Worm (Caenorhabditis elegans) whole organism, late embryonic: ENCODE measurements around the gene F26F2.5.

ENCODE experiments used
- C08G9.2 ChIP-seq: sonication (generic microtip); optimal IDR thresholded peaks from 2 replicates; lab custom pipeline; 2016; ENCODE audit warnings: mild to moderate bottlenecking, missing genetic modification characterization, moderate library complexity, missing compliant biosample characterization
- K02D7.2 ChIP-seq: sonication (generic microtip); optimal IDR thresholded peaks from 2 replicates; lab custom pipeline; 2017; ENCODE audit warnings: mild to moderate bottlenecking, missing genetic modification characterization, missing compliant biosample characterization
- T23F11.4 ChIP-seq: fragments of 200-800 bp; sonication (Bioruptor generic); optimal IDR thresholded peaks from 2 replicates; lab custom pipeline; 2018; ENCODE audit warnings: mild to moderate bottlenecking, missing genetic modification characterization, missing compliant biosample characterization
- Y22D7AL.16 ChIP-seq: sonication (generic microtip); optimal IDR thresholded peaks from 2 replicates; lab custom pipeline; 2016; ENCODE audit warnings: missing genetic modification characterization, missing compliant biosample characterization
- ahr-1 ChIP-seq: sonication (generic microtip); optimal IDR thresholded peaks from 2 replicates; lab custom pipeline; 2016; ENCODE audit warnings: missing genetic modification characterization, missing compliant biosample characterization
- ama-1 ChIP-seq: fragments of 150-350 bp; optimal IDR thresholded peaks from 2 replicates; lab custom pipeline; 2014
- ceh-18 ChIP-seq: sonication (generic microtip); optimal IDR thresholded peaks from 2 replicates; lab custom pipeline; 2016; ENCODE audit warnings: missing genetic modification characterization, missing compliant biosample characterization
- ceh-24 ChIP-seq: sonication (generic microtip); optimal IDR thresholded peaks from 2 replicates; lab custom pipeline; 2016; ENCODE audit warnings: mild to moderate bottlenecking, missing genetic modification characterization, missing compliant biosample characterization
- ceh-31 ChIP-seq: sonication (generic microtip); optimal IDR thresholded peaks from 2 replicates; lab custom pipeline; 2016; ENCODE audit warnings: missing genetic modification characterization, missing compliant biosample characterization
- ceh-34 ChIP-seq: sonication (generic microtip); optimal IDR thresholded peaks from 2 replicates; lab custom pipeline; 2016; ENCODE audit warnings: mild to moderate bottlenecking, missing genetic modification characterization, missing compliant biosample characterization
- ceh-45 ChIP-seq: fragments of 200-800 bp; sonication (Bioruptor generic); IDR thresholded peaks from 2 replicates; pipeline ENCODE4 v1.3.6; 2022; ENCODE audit warnings: missing genetic modification reagents, missing genetic modification characterization, missing compliant biosample characterization
- ceh-48 ChIP-seq: sonication (generic microtip); optimal IDR thresholded peaks from 2 replicates; lab custom pipeline; 2016; ENCODE audit warnings: missing genetic modification characterization, inconsistent platforms, missing compliant biosample characterization
- ceh-6 ChIP-seq: fragments of 200-800 bp; sonication (Bioruptor generic); optimal IDR thresholded peaks from 2 replicates; lab custom pipeline; 2018; ENCODE audit warnings: mild to moderate bottlenecking, missing genetic modification characterization, missing compliant biosample characterization
- ceh-9 ChIP-seq: sonication (generic microtip); optimal IDR thresholded peaks from 2 replicates; lab custom pipeline; 2016; ENCODE audit warnings: mild to moderate bottlenecking, missing genetic modification characterization, inconsistent platforms, missing compliant biosample characterization
- elt-2 ChIP-seq: sonication (generic microtip); optimal IDR thresholded peaks from 2 replicates; lab custom pipeline; 2016; ENCODE audit warnings: missing genetic modification reagents, missing genetic modification characterization, missing compliant biosample characterization
- elt-4 ChIP-seq: sonication (generic microtip); optimal IDR thresholded peaks from 2 replicates; lab custom pipeline; 2016; ENCODE audit warnings: missing genetic modification characterization, missing compliant biosample characterization
- ets-4 ChIP-seq: sonication (generic microtip); optimal IDR thresholded peaks from 2 replicates; lab custom pipeline; 2016; ENCODE audit warnings: missing genetic modification characterization, missing compliant biosample characterization
- eyg-1 ChIP-seq: sonication (generic microtip); optimal IDR thresholded peaks from 2 replicates; lab custom pipeline; 2016; ENCODE audit warnings: missing genotype, missing genetic modification characterization, missing compliant biosample characterization
- fax-1 ChIP-seq: sonication (generic microtip); optimal IDR thresholded peaks from 2 replicates; lab custom pipeline; 2016; ENCODE audit warnings: missing genotype, missing genetic modification characterization, missing compliant biosample characterization
- fkh-10 ChIP-seq: fragments of 150-350 bp; optimal IDR thresholded peaks from 2 replicates; lab custom pipeline; 2014; ENCODE audit warnings: missing biosample characterization, missing genetic modification reagents, missing genetic modification characterization
- gmeb-2 ChIP-seq: sonication (generic microtip); optimal IDR thresholded peaks from 2 replicates; lab custom pipeline; 2016; ENCODE audit warnings: missing genetic modification characterization, inconsistent platforms, missing compliant biosample characterization
- hlh-15 ChIP-seq: sonication (generic microtip); optimal IDR thresholded peaks from 2 replicates; lab custom pipeline; 2016; ENCODE audit warnings: missing genetic modification characterization, missing compliant biosample characterization
- hlh-30 ChIP-seq: sonication (generic microtip); optimal IDR thresholded peaks from 2 replicates; lab custom pipeline; 2017; ENCODE audit warnings: antibody characterized with exemption, missing genetic modification characterization, missing compliant biosample characterization; ENCODE audit not compliant: insufficient read depth
- lin-11 ChIP-seq: fragments of 200-800 bp; sonication (Bioruptor generic); optimal IDR thresholded peaks from 2 replicates; lab custom pipeline; 2018; ENCODE audit warnings: mild to moderate bottlenecking, missing genetic modification characterization, missing compliant biosample characterization
- madf-2 ChIP-seq: sonication (generic microtip); optimal IDR thresholded peaks from 2 replicates; lab custom pipeline; 2017; ENCODE audit warnings: missing genetic modification characterization, missing compliant biosample characterization
- nhr-11 ChIP-seq: fragments of 150-350 bp; optimal IDR thresholded peaks from 2 replicates; lab custom pipeline; 2014; ENCODE audit warnings: missing biosample characterization, missing genetic modification characterization
- npax-4 ChIP-seq: sonication (generic microtip); optimal IDR thresholded peaks from 2 replicates; lab custom pipeline; 2016; ENCODE audit warnings: missing genetic modification characterization, missing compliant biosample characterization
- odd-2 ChIP-seq: sonication (generic microtip); optimal IDR thresholded peaks from 2 replicates; lab custom pipeline; 2017; ENCODE audit warnings: antibody characterized with exemption, mild to moderate bottlenecking, missing genetic modification characterization, missing compliant biosample characterization
- pha-2 ChIP-seq: sonication (generic microtip); optimal IDR thresholded peaks from 2 replicates; lab custom pipeline; 2017; ENCODE audit warnings: mild to moderate bottlenecking, missing genetic modification characterization, missing compliant biosample characterization
- pros-1 ChIP-seq: fragments of 150-350 bp; optimal IDR thresholded peaks from 2 replicates; lab custom pipeline; 2014; ENCODE audit warnings: missing biosample characterization, missing genetic modification reagents, missing genetic modification characterization
- ref-2 ChIP-seq: sonication (generic microtip); optimal IDR thresholded peaks from 2 replicates; lab custom pipeline; 2016; ENCODE audit warnings: missing genetic modification characterization, missing compliant biosample characterization
- rnt-1 ChIP-seq: sonication (generic microtip); optimal IDR thresholded peaks from 2 replicates; lab custom pipeline; 2016; ENCODE audit warnings: missing genetic modification characterization, missing compliant biosample characterization
- unc-3 ChIP-seq, 2 experiments: fragments of 200-800 bp in 1 of 2; sonication (Bioruptor generic) in 1 of 2; sonication (generic microtip) in 1 of 2; conservative IDR thresholded peaks in 1 of 2; optimal IDR thresholded peaks in 1 of 2; 2 replicates each; pipeline versions ENCODE4 v1.3.6 to Lab custom; 2016 to 2022; ENCODE audit warnings: missing compliant biosample characterization in 2 of 2, missing genetic modification characterization in 2 of 2, missing genetic modification reagents in 1 of 2
- unc-55 ChIP-seq: sonication (generic microtip); optimal IDR thresholded peaks from 2 replicates; lab custom pipeline; 2017; ENCODE audit warnings: missing biosample characterization, missing genetic modification reagents, missing genetic modification characterization

The F26F2.5 gene

ce11 chrV:20597076-20597475, 23.6 kb downstream of the F26F2.5 start, which contains the start of gene F46B3.1 (continued):
- TF ChIP-seq ceh-45 (no peak), Y22D7AL.16 (tag; lab: Kevin White, UChicago) (no peak)

- TF ChIP-seq npax-4 (no peak), ceh-24 (tag; lab: Kevin White, UChicago) (no peak), ceh-31 (tag; lab: Kevin White, UChicago) (no peak), T23F11.4 (GFP tag; lab: Kevin White, UChicago) (no peak), fax-1 (tag; lab: Kevin White, UChicago) (no peak)
Measured at ce11 chrV:20599795-20600194, 26.3 kb downstream of the F26F2.5 start, which contains the start of gene col-163. TSS of gene col-163 (plus strand) at chrV:20600095.

- TF ChIP-seq elt-4 (tag; lab: Kevin White, UChicago) (peak; percentile 87), fax-1 (tag; lab: Kevin White, UChicago) (no peak), ceh-31 (tag; lab: Kevin White, UChicago) (peak; percentile 7)
Measured at ce11 chrV:20600704-20601103, 27.2 kb downstream of the F26F2.5 start.

ce11 chrV:20603014-20603413, 29.5 kb downstream of the F26F2.5 start, which contains the start of gene ttr-11:
TSS of gene ttr-11 (plus strand) at chrV:20603314.
- TF ChIP-seq hlh-15 (tag; lab: Kevin White, UChicago) (no peak), pha-2 (tag; lab: Kevin White, UChicago) (no peak), lin-11 (tag; lab: Kevin White, UChicago) (no peak), elt-2 (tag; lab: Kevin White, UChicago) (no peak), ets-4 (no peak), hlh-30 (tag; lab: Kevin White, UChicago) (no peak), ceh-48 (no peak), K02D7.2 (tag; lab: Kevin White, UChicago) (no peak)

ce11 chrV:20604606-20605155, 31.2 kb downstream of the F26F2.5 start, which contains the start of gene ttr-57:
TSS of gene ttr-57 (plus strand) at chrV:20605105.
- no peak for TF ChIP-seq lin-11 (tag; lab: Kevin White, UChicago)
- no peak for TF ChIP-seq ceh-34 (tag; lab: Kevin White, UChicago)
- no peak for TF ChIP-seq pros-1 (tag; lab: Kevin White, UChicago)
- TF ChIP-seq T23F11.4 (GFP tag; lab: Kevin White, UChicago) = no peak
- no peak for TF ChIP-seq ref-2
- TF ChIP-seq unc-55 (GFP tag; lab: Kevin White, UChicago) = no peak
- TF ChIP-seq madf-2 (tag; lab: Kevin White, UChicago) = no peak
- TF ChIP-seq unc-3 (GFP tag; conservative IDR thresholded peaks at IDR 0.05; lab: Robert Waterston, UW) = no peak
- no peak for TF ChIP-seq unc-3 (tag; optimal IDR thresholded peaks at IDR 0.05; lab: Kevin White, UChicago)
- no peak for TF ChIP-seq odd-2 (tag; lab: Kevin White, UChicago)
- TF ChIP-seq C08G9.2 (tag; lab: Kevin White, UChicago) = no peak
- TF ChIP-seq ahr-1 = no peak
- no peak for TF ChIP-seq nhr-11 (tag; lab: Kevin White, UChicago)

- TF ChIP-seq rnt-1 = peak; percentile 85
Measured at ce11 chrV:20605812-20606211, 32.3 kb downstream of the F26F2.5 start.

- TF ChIP-seq lin-11 (tag; lab: Kevin White, UChicago) = no peak
- no peak for TF ChIP-seq fkh-10 (GFP tag; lab: Kevin White, UChicago)
- TF ChIP-seq ceh-18 = no peak
- no peak for TF ChIP-seq gmeb-2 (tag; lab: Kevin White, UChicago)
- no peak for TF ChIP-seq eyg-1 (tag; lab: Kevin White, UChicago)
- no peak for TF ChIP-seq ceh-9 (tag; lab: Kevin White, UChicago)
- TF ChIP-seq ceh-6 = no peak
- TF ChIP-seq ama-1 (lab: Kevin White, UChicago) = no peak
Measured at ce11 chrV:20606617-20607016, 33.1 kb downstream of the F26F2.5 start, which contains the start of gene F46B3.23. TSS of gene F46B3.23 (minus strand) at chrV:20606717.
